Fruit fly (Drosophila melanogaster): Measurements from ENCODE around the gene CG34265.
A peak's percentile ranks its signal among the peaks of the same experiment; 100 is the strongest.

Gene CG34265

dm6 chr3L:3240597-3241367 is 27.5 kb upstream of the CG34265 start:
- no peak for TF ChIP-seq usp (GFP tag; optimal IDR thresholded peaks at IDR 0.05)
- TF ChIP-seq Dll (optimal IDR thresholded peaks at IDR 0.05), result no peak
- TF ChIP-seq CG8478 (optimal IDR thresholded peaks at IDR 0.05), result no peak
- no peak for TF ChIP-seq pan (optimal IDR thresholded peaks at IDR 0.05)
- TF ChIP-seq psq (optimal IDR thresholded peaks at IDR 0.05), result no peak
- no peak for TF ChIP-seq EcR (GFP tag; optimal IDR thresholded peaks at IDR 0.05)

dm6 chr3L:3241368-3241640 is 27.0 kb upstream of the CG34265 start:
- peak in 1 of 2 experiments; percentile 61 for TF ChIP-seq EcR (GFP tag; optimal IDR thresholded peaks at IDR 0.05)
- TF ChIP-seq psq (optimal IDR thresholded peaks at IDR 0.05), result no peak

- TF ChIP-seq EcR (GFP tag; optimal IDR thresholded peaks at IDR 0.05) (peak; percentile 43 to 69), Dll (optimal IDR thresholded peaks at IDR 0.05) (no peak)
Observed at dm6 chr3L:3242121-3243083, 25.9 kb upstream of the CG34265 start.

dm6 chr3L:3244244-3245144 is 23.8 kb upstream of the CG34265 start, which contains the start of gene CG12078:
TSS of gene CG12078 (minus strand) at chr3L:3244294.
- TF ChIP-seq EcR (GFP tag; optimal IDR thresholded peaks at IDR 0.05) (no peak), usp (GFP tag; optimal IDR thresholded peaks at IDR 0.05) (no peak), CG8478 (optimal IDR thresholded peaks at IDR 0.05) (no peak), psq (optimal IDR thresholded peaks at IDR 0.05) (no peak)

- TF ChIP-seq psq (optimal IDR thresholded peaks at IDR 0.05) (no peak), usp (GFP tag; optimal IDR thresholded peaks at IDR 0.05) (no peak), EcR (GFP tag; optimal IDR thresholded peaks at IDR 0.05) (no peak), CG8478 (optimal IDR thresholded peaks at IDR 0.05) (no peak), pan (optimal IDR thresholded peaks at IDR 0.05) (no peak), Dll (optimal IDR thresholded peaks at IDR 0.05) (no peak)
Observed at dm6 chr3L:3245189-3245588, 23.1 kb upstream of the CG34265 start.

- no peak for TF ChIP-seq CG8478 (optimal IDR thresholded peaks at IDR 0.05)
- TF ChIP-seq pan (optimal IDR thresholded peaks at IDR 0.05), result no peak
- TF ChIP-seq usp (GFP tag; optimal IDR thresholded peaks at IDR 0.05), result no peak
- TF ChIP-seq Dll (optimal IDR thresholded peaks at IDR 0.05), result peak; percentile 69
- peak; percentile 87 to 93 for TF ChIP-seq EcR (GFP tag; optimal IDR thresholded peaks at IDR 0.05)
- no peak for TF ChIP-seq psq (optimal IDR thresholded peaks at IDR 0.05)
Observed at dm6 chr3L:3246378-3247129, 21.7 kb upstream of the CG34265 start.

- TF ChIP-seq pan (optimal IDR thresholded peaks at IDR 0.05) (no peak), EcR (GFP tag; optimal IDR thresholded peaks at IDR 0.05) (peak; percentile 66 to 92), CG8478 (optimal IDR thresholded peaks at IDR 0.05) (peak; percentile 57), Dll (optimal IDR thresholded peaks at IDR 0.05) (peak; percentile 24)
Observed at dm6 chr3L:3247130-3248065, 20.9 kb upstream of the CG34265 start, which contains the start of gene CG43389. TSS of gene CG43389 (plus strand) at chr3L:3248015.

- TF ChIP-seq usp (GFP tag; optimal IDR thresholded peaks at IDR 0.05), result no peak
Observed at dm6 chr3L:3248714-3249663, 19.3 kb upstream of the CG34265 start.

- no peak for TF ChIP-seq EcR (GFP tag; optimal IDR thresholded peaks at IDR 0.05)
Observed at dm6 chr3L:3249664-3249996, 18.6 kb upstream of the CG34265 start.
